Worm (Caenorhabditis elegans) whole organism, midembryonic: ENCODE measurements around the gene tim-1.

Experiments used
- T22C8.4 ChIP-seq: fragments of 200-800 bp; sonication (Bioruptor generic); IDR thresholded peaks from 2 replicates; pipeline ENCODE4 v1.3.6; 2022; ENCODE audit warnings: missing genetic modification characterization, missing compliant biosample characterization
- flt-1 ChIP-seq: fragments of 200-800 bp; sonication (Bioruptor generic); IDR thresholded peaks from 2 replicates; pipeline ENCODE4 v1.3.6; 2022; ENCODE audit warnings: missing genetic modification characterization, missing compliant biosample characterization
- klf-2 ChIP-seq: fragments of 200-800 bp; sonication (Bioruptor generic); conservative IDR thresholded peaks from 2 replicates; pipeline ENCODE4 v1.3.6; 2022; ENCODE audit warnings: missing genetic modification reagents, missing genetic modification characterization, missing compliant biosample characterization
- ref-1 ChIP-seq: fragments of 200-800 bp; sonication (Bioruptor generic); conservative IDR thresholded peaks from 2 replicates; pipeline ENCODE4 v1.3.6; 2022; ENCODE audit warnings: missing genetic modification reagents, missing genetic modification characterization, missing compliant biosample characterization
- tab-1 ChIP-seq: fragments of 200-800 bp; sonication (Bioruptor generic); IDR thresholded peaks from 2 replicates; pipeline ENCODE4 v1.3.6; 2022; ENCODE audit warnings: missing genetic modification characterization, missing compliant biosample characterization
- ztf-29 ChIP-seq: fragments of 200-800 bp; sonication (Bioruptor generic); IDR thresholded peaks from 2 replicates; pipeline ENCODE4 v1.3.6; 2022; ENCODE audit warnings: missing genetic modification reagents, missing genetic modification characterization, missing compliant biosample characterization

DNA sequence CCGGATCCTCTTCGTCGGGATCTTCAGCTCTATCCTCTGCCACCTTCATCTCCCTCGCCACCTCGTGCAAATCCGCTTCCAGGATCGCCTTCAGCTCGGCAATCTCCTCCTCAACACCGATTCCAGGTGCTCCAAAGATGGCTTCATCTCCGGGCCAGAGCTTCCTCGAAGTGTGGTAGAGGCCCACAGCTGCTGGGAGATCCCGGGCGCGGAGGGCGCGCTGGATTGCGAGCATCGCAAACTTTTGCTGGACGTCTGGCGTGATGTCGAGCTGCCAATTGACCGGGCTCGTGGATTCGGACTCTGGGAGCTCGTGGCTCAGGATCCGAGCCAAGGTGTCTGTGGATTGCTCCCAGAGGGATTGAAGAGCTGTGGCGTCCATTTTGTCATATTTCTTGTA lies 4.4 kb downstream of the tim-1 start:
- TF ChIP-seq ztf-29 (GFP tag; lab: Robert Waterston, UW) (no peak), ref-1 (GFP tag; lab: Robert Waterston, UW) (no peak), flt-1 (no peak), tab-1 (GFP tag; lab: Robert Waterston, UW) (no peak), T22C8.4 (no peak), klf-2 (GFP tag; lab: Robert Waterston, UW) (no peak)
